Fruit fly (Drosophila melanogaster): ENCODE data around the gene Mst36Fa.

Gene Mst36Fa

dm6 chr2L:18665952-18666606, 10.7 kb downstream of the Mst36Fa start (continued):
- TF ChIP-seq Dip3 (GFP tag; optimal IDR thresholded peaks at IDR 0.05) (peak; percentile 26), CG3065 (GFP tag; optimal IDR thresholded peaks at IDR 0.05) (no peak), usp (GFP tag; optimal IDR thresholded peaks at IDR 0.05) (no peak), pzg (GFP tag; optimal IDR thresholded peaks at IDR 0.05) (peak; percentile 5), CG12104 (GFP tag; optimal IDR thresholded peaks at IDR 0.05) (no peak), CG10654 (GFP tag; optimal IDR thresholded peaks at IDR 0.05) (peak; percentile 24), CG30403 (GFP tag; optimal IDR thresholded peaks at IDR 0.05) (peak; percentile 60), slp2 (GFP tag; optimal IDR thresholded peaks at IDR 0.05) (peak; percentile 6), Side (GFP tag; optimal IDR thresholded peaks at IDR 0.05) (peak; percentile 36), CG4707 (GFP tag; optimal IDR thresholded peaks at IDR 0.05) (peak; percentile 21), Jarid2 (GFP tag; optimal IDR thresholded peaks at IDR 0.05) (peak; percentile 49), CG8944 (GFP tag; optimal IDR thresholded peaks at IDR 0.05) (peak; percentile 20), hb (GFP tag; IDR thresholded peaks at IDR 0.05; ENCODE audit: partially characterized antibody) (no peak), tna (GFP tag; IDR thresholded peaks at IDR 0.05; ENCODE audit: partially characterized antibody) (no peak), Hr51 (GFP tag; optimal IDR thresholded peaks at IDR 0.05) (peak in 1 of 2 experiments; percentile 2), kni (GFP tag; optimal IDR thresholded peaks at IDR 0.05) (no peak), org-1 (GFP tag; optimal IDR thresholded peaks at IDR 0.05) (no peak), CG17385 (GFP tag; optimal IDR thresholded peaks at IDR 0.05) (peak; percentile 4), chif (GFP tag; optimal IDR thresholded peaks at IDR 0.05) (peak in 1 of 2 experiments; percentile 73), az2 (GFP tag; optimal IDR thresholded peaks at IDR 0.05) (peak; percentile 62), kay (GFP tag; optimal IDR thresholded peaks at IDR 0.05) (no peak), otp (GFP tag; IDR thresholded peaks at IDR 0.05) (peak; percentile 62; the same call in 2 of the 3 replicates), BtbVII (GFP tag; optimal IDR thresholded peaks at IDR 0.05) (no peak), CG11085 (GFP tag; IDR thresholded peaks at IDR 0.05) (peak; percentile 40; the same call in 1 of the 2 replicates), Xrp1 (GFP tag; IDR thresholded peaks at IDR 0.05) (no peak), Pdp1 (GFP tag; optimal IDR thresholded peaks at IDR 0.05) (peak in 1 of 2 experiments; percentile 58), fu2 (GFP tag; optimal IDR thresholded peaks at IDR 0.05) (no peak), CG3838 (GFP tag; optimal IDR thresholded peaks at IDR 0.05) (no peak), CG16815 (GFP tag; optimal IDR thresholded peaks at IDR 0.05) (no peak), Ets97D (GFP tag; optimal IDR thresholded peaks at IDR 0.05) (peak; percentile 54), stwl (tag; optimal IDR thresholded peaks at IDR 0.05) (peak; percentile 96), CG3407 (GFP tag; optimal IDR thresholded peaks at IDR 0.05) (no peak), CG33213 (GFP tag; optimal IDR thresholded peaks at IDR 0.05) (peak; percentile 90), gfzf (GFP tag; optimal IDR thresholded peaks at IDR 0.05) (peak; percentile 13), CG31441 (GFP tag; IDR thresholded peaks at IDR 0.05) (no peak), CG17361 (GFP tag; IDR thresholded peaks at IDR 0.05) (no peak), CG16863 (GFP tag; optimal IDR thresholded peaks at IDR 0.05) (peak; percentile 41), dpn (GFP tag; optimal IDR thresholded peaks at IDR 0.05) (peak; percentile 45 to 57), dm (GFP tag; optimal IDR thresholded peaks at IDR 0.05) (peak; percentile 25), CG2875 (GFP tag; optimal IDR thresholded peaks at IDR 0.05) (no peak), repo (GFP tag; optimal IDR thresholded peaks at IDR 0.05) (peak; percentile 45), Lpt (GFP tag; optimal IDR thresholded peaks at IDR 0.05) (no peak), pnt (GFP tag; optimal IDR thresholded peaks at IDR 0.05) (peak; percentile 69), pum (GFP tag; optimal IDR thresholded peaks at IDR 0.05) (peak; percentile 22), bab2 (GFP tag; optimal IDR thresholded peaks at IDR 0.05) (peak; percentile 43), Camta (GFP tag; optimal IDR thresholded peaks at IDR 0.05) (peak; percentile 55), Hmr (GFP tag; optimal IDR thresholded peaks at IDR 0.05) (peak; percentile 61), CG12071 (GFP tag; optimal IDR thresholded peaks at IDR 0.05) (no peak), p53 (GFP tag; optimal IDR thresholded peaks at IDR 0.05) (peak; percentile 62), CG9876 (GFP tag; optimal IDR thresholded peaks at IDR 0.05) (peak; percentile 74)

Data from whole organism, embryonic.